Worm (Caenorhabditis elegans) whole organism, L4/young adult: ENCODE measurements around the gene ccch-3.

Experiments used
- W03F9.2 ChIP-seq: fragments of 150-350 bp; optimal IDR thresholded peaks from 2 replicates; lab custom pipeline; 2014; ENCODE audit warnings: missing biosample characterization, missing genetic modification characterization
- him-1 ChIP-seq: sonication (generic microtip); optimal IDR thresholded peaks from 2 replicates; lab custom pipeline; 2016; ENCODE audit warnings: missing genotype, missing genetic modification reagents, missing genetic modification characterization, missing compliant biosample characterization

- TF ChIP-seq W03F9.2, result no peak
- TF ChIP-seq him-1, result no peak
Observed at ce11 chrV:12635218-12635617, 24.3 kb downstream of the ccch-3 start.
